Fruit fly (Drosophila melanogaster) whole organism, embryonic: ENCODE data around the gene CG32278.
A peak's percentile ranks its signal among the peaks of the same experiment; 100 is the strongest.

Experiments
- Antp ChIP-seq: fragments of 200-800 bp; sonication (Bioruptor generic); optimal IDR thresholded peaks from 3 replicates; lab custom pipeline; 2016; ENCODE audit warnings: missing biosample characterization, missing genetic modification characterization
- B-H2 ChIP-seq: fragments of 200-800 bp; sonication (Bioruptor generic); optimal IDR thresholded peaks from 2 replicates; lab custom pipeline; 2018; ENCODE audit warnings: missing biosample characterization, mild to moderate bottlenecking, missing genetic modification characterization
- Bdp1 ChIP-seq: fragments of 200-800 bp; sonication (Bioruptor generic); optimal IDR thresholded peaks from 3 replicates; lab custom pipeline; 2016; ENCODE audit warnings: missing biosample characterization, missing genetic modification characterization
- CG10979 ChIP-seq: fragments of 200-800 bp; sonication (Bioruptor generic); optimal IDR thresholded peaks from 2 replicates; lab custom pipeline; 2018; ENCODE audit warnings: missing biosample characterization, mild to moderate bottlenecking, missing genetic modification characterization, moderate library complexity
- CG11247 ChIP-seq: fragments of 200-800 bp; sonication (Bioruptor generic); IDR thresholded peaks from 2 replicates; pipeline ENCODE4 v1.3.6; 2022; ENCODE audit warnings: missing biosample characterization, missing genetic modification characterization
- CG12744 ChIP-seq: fragments of 200-800 bp; sonication (Bioruptor generic); optimal IDR thresholded peaks from 2 replicates; lab custom pipeline; 2016; ENCODE audit warnings: missing biosample characterization, missing genetic modification characterization
- CG15696 ChIP-seq: fragments of 200-800 bp; sonication (Bioruptor generic); optimal IDR thresholded peaks from 2 replicates; lab custom pipeline; 2019; ENCODE audit warnings: missing biosample characterization, mild to moderate bottlenecking, missing genetic modification characterization, moderate library complexity
- CG16779 ChIP-seq: fragments of 200-800 bp; sonication (Bioruptor generic); IDR thresholded peaks from 2 replicates; pipeline ENCODE4 v1.3.6; 2022; ENCODE audit warnings: missing biosample characterization, missing genetic modification characterization
- CG16813 ChIP-seq: fragments of 200-800 bp; sonication (Bioruptor generic); IDR thresholded peaks from 3 replicates; pipeline ENCODE4 v1.3.6; 2022; ENCODE audit warnings: missing biosample characterization, missing genetic modification characterization; ENCODE audit not compliant: partially characterized antibody
- CG17186 ChIP-seq: fragments of 200-800 bp; sonication (Bioruptor generic); optimal IDR thresholded peaks from 3 replicates; lab custom pipeline; 2017; ENCODE audit warnings: missing biosample characterization, missing genetic modification reagents, missing genetic modification characterization
- CG2129 ChIP-seq: fragments of 200-800 bp; sonication (Bioruptor generic); IDR thresholded peaks from 2 replicates; pipeline ENCODE4 v1.3.6; 2022; ENCODE audit warnings: missing biosample characterization, missing genetic modification characterization; ENCODE audit not compliant: partially characterized antibody
- CG30020 ChIP-seq: fragments of 200-800 bp; optimal IDR thresholded peaks from 2 replicates; lab custom pipeline; 2019; ENCODE audit warnings: missing biosample characterization, mild to moderate bottlenecking, missing genetic modification characterization, moderate library complexity
- CG33557 ChIP-seq: fragments of 200-800 bp; sonication (Bioruptor generic); optimal IDR thresholded peaks from 2 replicates; lab custom pipeline; 2019; ENCODE audit warnings: missing biosample characterization, mild to moderate bottlenecking, missing genetic modification characterization, moderate library complexity
- CG6689 ChIP-seq: fragments of 200-800 bp; sonication (Bioruptor generic); IDR thresholded peaks from 2 replicates; pipeline ENCODE4 v1.3.6; 2022; ENCODE audit warnings: missing biosample characterization, missing genetic modification characterization
- CG7839 ChIP-seq: fragments of 200-800 bp; sonication (Bioruptor generic); optimal IDR thresholded peaks from 3 replicates; lab custom pipeline; 2018; ENCODE audit warnings: missing biosample characterization, mild to moderate bottlenecking, missing genetic modification characterization, moderate library complexity
- CG8089 ChIP-seq: fragments of 200-800 bp; sonication (Bioruptor generic); optimal IDR thresholded peaks from 3 replicates; lab custom pipeline; 2016; ENCODE audit warnings: missing biosample characterization, missing genetic modification characterization
- CG8359 ChIP-seq: fragments of 200-800 bp; sonication (Bioruptor generic); optimal IDR thresholded peaks from 2 replicates; lab custom pipeline; 2017; ENCODE audit warnings: missing biosample characterization, mild to moderate bottlenecking, missing genetic modification characterization, borderline replicate concordance
- CG8388 ChIP-seq: fragments of 200-800 bp; sonication (Bioruptor generic); optimal IDR thresholded peaks from 2 replicates; lab custom pipeline; 2019; ENCODE audit warnings: missing biosample characterization, mild to moderate bottlenecking, missing genetic modification characterization, moderate library complexity
- CG9215 ChIP-seq: fragments of 200-800 bp; sonication (Bioruptor generic); IDR thresholded peaks from 2 replicates; pipeline ENCODE4 v1.3.6; 2022; ENCODE audit warnings: missing biosample characterization, missing genetic modification characterization
- Dek ChIP-seq: fragments of 200-800 bp; sonication (Bioruptor generic); optimal IDR thresholded peaks from 3 replicates; lab custom pipeline; 2019; ENCODE audit warnings: missing biosample characterization, mild to moderate bottlenecking, missing genetic modification characterization, moderate library complexity
- HLH4C ChIP-seq: fragments of 200-800 bp; sonication (Bioruptor generic); IDR thresholded peaks from 3 replicates; pipeline ENCODE4 v1.3.6; 2022; ENCODE audit warnings: missing biosample characterization, missing genetic modification characterization; ENCODE audit not compliant: partially characterized antibody
- Mad ChIP-seq: fragments of 200-800 bp; sonication (Bioruptor generic); optimal IDR thresholded peaks from 2 replicates; lab custom pipeline; 2016; ENCODE audit warnings: missing biosample characterization, missing genetic modification characterization
- NFAT ChIP-seq: fragments of 200-800 bp; sonication (Bioruptor generic); IDR thresholded peaks from 2 replicates; pipeline ENCODE4 v1.3.6; 2022; ENCODE audit warnings: missing biosample characterization, missing genetic modification characterization
- NK7.1 ChIP-seq: fragments of 200-800 bp; sonication (Bioruptor generic); optimal IDR thresholded peaks from 3 replicates; lab custom pipeline; 2016; ENCODE audit warnings: missing biosample characterization, missing genetic modification characterization
- Opbp ChIP-seq: fragments of 200-800 bp; sonication (Bioruptor generic); IDR thresholded peaks from 3 replicates; pipeline ENCODE4 v1.3.6; 2022; ENCODE audit warnings: missing biosample characterization, missing genetic modification characterization; ENCODE audit not compliant: partially characterized antibody
- Pdp1 ChIP-seq, 2 experiments: fragments of 200-800 bp; sonication (Bioruptor generic); optimal IDR thresholded peaks; 3 replicates each; lab custom pipeline; 2016; ENCODE audit warnings: missing biosample characterization in 2 of 2, missing genetic modification characterization in 2 of 2, mild to moderate bottlenecking in 1 of 2, moderate library complexity in 1 of 2
- Scr ChIP-seq: fragments of 200-800 bp; sonication (Bioruptor generic); IDR thresholded peaks from 2 replicates; pipeline ENCODE4 v1.3.6; 2022; ENCODE audit warnings: missing biosample characterization, missing genetic modification characterization; ENCODE audit not compliant: partially characterized antibody
- ac ChIP-seq: fragments of 200-800 bp; sonication (Bioruptor generic); optimal IDR thresholded peaks from 3 replicates; lab custom pipeline; 2017; ENCODE audit warnings: missing biosample characterization, mild to moderate bottlenecking, missing genetic modification characterization
- al ChIP-seq: fragments of 200-800 bp; sonication (Bioruptor generic); IDR thresholded peaks from 2 replicates; pipeline ENCODE4 v1.3.6; 2022; ENCODE audit warnings: missing biosample characterization, missing genetic modification characterization
- amos ChIP-seq: fragments of 200-800 bp; sonication (Bioruptor generic); IDR thresholded peaks from 2 replicates; pipeline ENCODE4 v1.3.6; 2022; ENCODE audit warnings: missing biosample characterization, missing genetic modification characterization; ENCODE audit not compliant: partially characterized antibody
- chm ChIP-seq: fragments of 200-800 bp; sonication (Bioruptor generic); IDR thresholded peaks from 2 replicates; pipeline ENCODE4 v1.3.6; 2022; ENCODE audit warnings: missing biosample characterization, missing genetic modification characterization
- dmrt11E ChIP-seq: fragments of 200-800 bp; sonication (Bioruptor generic); optimal IDR thresholded peaks from 3 replicates; lab custom pipeline; 2018; ENCODE audit warnings: missing biosample characterization, mild to moderate bottlenecking, missing genetic modification characterization, moderate library complexity
- eve ChIP-seq, 2 experiments: fragments of >200 bp; optimal IDR thresholded peaks; 2 replicates each; lab custom pipeline; 2017; ENCODE audit warnings: missing biosample characterization in 2 of 2, missing genetic modification characterization in 2 of 2
- grau ChIP-seq: fragments of 200-800 bp; optimal IDR thresholded peaks from 3 replicates; lab custom pipeline; 2019; ENCODE audit warnings: missing biosample characterization, mild to moderate bottlenecking, missing genetic modification characterization, moderate library complexity
- lilli ChIP-seq: fragments of 200-800 bp; sonication (Bioruptor generic); optimal IDR thresholded peaks from 3 replicates; lab custom pipeline; 2016; ENCODE audit warnings: missing biosample characterization, missing genetic modification characterization
- luna ChIP-seq: fragments of 200-800 bp; sonication (Bioruptor generic); optimal IDR thresholded peaks from 2 replicates; lab custom pipeline; 2016; ENCODE audit warnings: missing biosample characterization, missing genetic modification characterization
- oc ChIP-seq: fragments of 200-800 bp; sonication (Bioruptor generic); optimal IDR thresholded peaks from 2 replicates; lab custom pipeline; 2018; ENCODE audit warnings: missing biosample characterization, mild to moderate bottlenecking, missing genetic modification characterization, moderate library complexity
- onecut ChIP-seq: fragments of 200-800 bp; sonication (Bioruptor generic); IDR thresholded peaks from 2 replicates; pipeline ENCODE4 v1.3.6; 2022; ENCODE audit warnings: missing biosample characterization, missing genetic modification characterization
- pum ChIP-seq: fragments of 200-800 bp; sonication (Bioruptor generic); optimal IDR thresholded peaks from 2 replicates; lab custom pipeline; 2016; ENCODE audit warnings: missing biosample characterization, missing genetic modification characterization
- ranshi ChIP-seq: fragments of 200-800 bp; sonication (Bioruptor generic); IDR thresholded peaks from 2 replicates; pipeline ENCODE4 v1.3.6; 2022; ENCODE audit warnings: missing biosample characterization, missing genetic modification characterization
- row ChIP-seq: fragments of 200-800 bp; sonication (Bioruptor generic); IDR thresholded peaks from 3 replicates; pipeline ENCODE4 v1.3.6; 2022; ENCODE audit warnings: missing biosample characterization, missing genetic modification characterization
- sd ChIP-seq: fragments of 200-800 bp; sonication (Bioruptor generic); optimal IDR thresholded peaks from 3 replicates; lab custom pipeline; 2018; ENCODE audit warnings: missing biosample characterization, mild to moderate bottlenecking, missing genetic modification characterization, moderate library complexity
- sens ChIP-seq: fragments of 200-800 bp; sonication (Bioruptor generic); peaks from one replicate; lab custom pipeline; 2016; ENCODE audit warnings: missing biosample characterization, missing genetic modification characterization
- sna ChIP-seq: fragments of 200-800 bp; sonication (Bioruptor generic); IDR thresholded peaks from 2 replicates; pipeline ENCODE4 v1.3.6; 2022; ENCODE audit warnings: missing biosample characterization, missing genetic modification characterization; ENCODE audit not compliant: partially characterized antibody
- sug ChIP-seq: fragments of 200-800 bp; optimal IDR thresholded peaks from 2 replicates; lab custom pipeline; 2019; ENCODE audit warnings: missing biosample characterization, mild to moderate bottlenecking, missing genetic modification characterization, moderate library complexity
- toy ChIP-seq: fragments of 200-800 bp; sonication (Bioruptor generic); IDR thresholded peaks from 2 replicates; pipeline ENCODE4 v1.3.6; 2022; ENCODE audit warnings: missing biosample characterization, missing genetic modification characterization
- tup ChIP-seq: fragments of 200-800 bp; sonication (Bioruptor generic); optimal IDR thresholded peaks from 2 replicates; lab custom pipeline; 2016; ENCODE audit warnings: missing biosample characterization, mild to moderate bottlenecking, missing genetic modification characterization, moderate library complexity
- vfl ChIP-seq: fragments of 200-800 bp; sonication (Bioruptor generic); optimal IDR thresholded peaks from 2 replicates; lab custom pipeline; 2016; ENCODE audit warnings: missing biosample characterization, missing genetic modification characterization
- vvl ChIP-seq: fragments of 200-800 bp; sonication (Bioruptor generic); IDR thresholded peaks from 2 replicates; pipeline ENCODE4 v1.3.6; 2022; ENCODE audit warnings: missing biosample characterization, missing genetic modification characterization
- wor ChIP-seq: fragments of 200-800 bp; sonication (Bioruptor generic); IDR thresholded peaks from 2 replicates; pipeline ENCODE4 v1.3.6; 2022; ENCODE audit warnings: missing biosample characterization, missing genetic modification characterization

The CG32278 gene

DNA sequence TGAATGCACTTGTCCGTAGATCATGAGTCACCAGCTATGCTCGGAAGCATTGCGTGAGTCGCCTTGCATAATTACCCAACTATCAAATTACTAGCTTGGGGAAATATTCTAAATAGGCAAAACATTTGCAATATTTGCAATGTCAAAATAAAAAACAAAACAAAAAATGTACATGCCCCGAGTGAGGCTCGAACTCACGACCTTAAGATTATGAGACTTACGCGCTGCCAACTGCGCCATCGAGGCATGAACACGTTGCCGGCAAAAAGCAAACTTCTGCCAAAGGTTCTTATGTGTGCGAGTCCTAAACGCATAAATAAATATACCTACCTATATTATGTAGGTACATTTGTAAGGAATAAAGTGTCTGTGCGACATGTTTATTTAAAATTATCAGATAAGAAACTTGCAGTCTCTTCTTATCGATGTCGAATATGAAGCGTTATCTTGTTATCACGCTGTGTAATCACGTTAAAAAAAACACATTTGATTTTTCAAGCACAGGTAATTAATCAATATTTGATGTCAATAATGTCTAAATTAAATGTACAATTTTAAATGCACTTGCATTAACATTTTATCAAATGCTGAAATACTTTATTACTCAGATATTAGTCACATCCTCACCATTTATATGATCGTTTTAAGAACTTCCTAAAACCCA is 47.2 kb upstream of the CG32278 start (continued):
- no peak for TF ChIP-seq row (GFP tag; lab: Robert Waterston, UW)
- TF ChIP-seq toy (GFP tag; lab: Robert Waterston, UW): no peak
- no peak for TF ChIP-seq CG11247 (GFP tag; lab: Robert Waterston, UW)
- TF ChIP-seq Mad (GFP tag; lab: Kevin White, UChicago): no peak
- no peak for TF ChIP-seq Dek (tag; lab: Kevin White, UChicago)
- no peak for TF ChIP-seq onecut
- TF ChIP-seq Antp: no peak
- peak in 1 of 2 experiments; percentile 41 for TF ChIP-seq Pdp1 (GFP tag; optimal IDR thresholded peaks at IDR 0.05; lab: Kevin White, UChicago)
- TF ChIP-seq ac (GFP tag; lab: Kevin White, UChicago): no peak
- TF ChIP-seq chm: no peak
- peak; percentile 53; the same call in 1 of the 2 replicates for TF ChIP-seq Scr (GFP tag; lab: Robert Waterston, UW)
- no peak for TF ChIP-seq CG7839 (tag; lab: Kevin White, UChicago)
- no peak for TF ChIP-seq CG17186
- no peak for TF ChIP-seq pum
- TF ChIP-seq dmrt11E (tag; lab: Kevin White, UChicago): no peak
- TF ChIP-seq luna: no peak
- TF ChIP-seq CG16779 (GFP tag; lab: Robert Waterston, UW): no peak
- TF ChIP-seq sug (tag; lab: Kevin White, UChicago): no peak
- peak; percentile 1 for TF ChIP-seq CG15696 (tag; lab: Kevin White, UChicago)
- TF ChIP-seq CG8359 (GFP tag; lab: Kevin White, UChicago): no peak
- TF ChIP-seq CG10979: no peak
- peak; percentile 50; the same call in 2 of the 3 replicates for TF ChIP-seq CG16813 (GFP tag; lab: Robert Waterston, UW)
- TF ChIP-seq eve (GFP tag; optimal IDR thresholded peaks at IDR 0.05; lab: Kevin White, UChicago): no peak
- no peak for TF ChIP-seq tup
- no peak for TF ChIP-seq grau (tag; lab: Kevin White, UChicago)
- peak; percentile 43 for TF ChIP-seq sens (GFP tag; lab: Kevin White, UChicago)
- no peak for TF ChIP-seq CG8089 (GFP tag; lab: Kevin White, UChicago)
- peak; percentile 66; the same call in 1 of the 2 replicates for TF ChIP-seq amos (GFP tag; lab: Robert Waterston, UW)
- peak; percentile 97 for TF ChIP-seq Bdp1 (GFP tag; lab: Kevin White, UChicago)
- TF ChIP-seq NFAT (GFP tag; lab: Robert Waterston, UW): no peak
- TF ChIP-seq HLH4C: peak; percentile 24; the same call in 1 of the 3 replicates
- no peak for TF ChIP-seq CG12744 (GFP tag; lab: Kevin White, UChicago)
- TF ChIP-seq al (GFP tag; lab: Robert Waterston, UW): no peak
- peak; percentile 58; the same call in 2 of the 3 replicates for TF ChIP-seq Opbp (GFP tag; lab: Robert Waterston, UW)
- no peak for TF ChIP-seq wor
- TF ChIP-seq vfl (GFP tag; lab: Kevin White, UChicago): no peak
- no peak for TF ChIP-seq vvl (GFP tag; lab: Robert Waterston, UW)
- no peak for TF ChIP-seq NK7.1 (GFP tag; lab: Kevin White, UChicago)
- TF ChIP-seq ranshi: no peak
- TF ChIP-seq sd (tag; lab: Kevin White, UChicago): no peak
- no peak for TF ChIP-seq CG6689 (GFP tag; lab: Robert Waterston, UW)
- TF ChIP-seq CG30020 (tag; lab: Kevin White, UChicago): no peak
- no peak for TF ChIP-seq CG33557 (GFP tag; lab: Kevin White, UChicago)
- TF ChIP-seq sna (GFP tag; lab: Robert Waterston, UW): no peak
- no peak for TF ChIP-seq oc (tag; lab: Kevin White, UChicago)
- no peak for TF ChIP-seq CG9215 (GFP tag; lab: Robert Waterston, UW)
- no peak for TF ChIP-seq B-H2
- no peak for TF ChIP-seq CG2129
- no peak for TF ChIP-seq lilli
- no peak for TF ChIP-seq CG8388
